Worm (Caenorhabditis elegans) whole organism, L4/young adult: ENCODE data around the gene R10H10.3.

Source experiments
- W03F9.2 ChIP-seq: fragments of 150-350 bp; optimal IDR thresholded peaks from 2 replicates; lab custom pipeline; 2014; ENCODE audit warnings: missing biosample characterization, missing genetic modification characterization
- dao-5 ChIP-seq: sonication (generic microtip); optimal IDR thresholded peaks from 2 replicates; lab custom pipeline; 2016; ENCODE audit warnings: missing genotype, missing genetic modification characterization, moderate library complexity, missing compliant biosample characterization
- him-1 ChIP-seq: sonication (generic microtip); optimal IDR thresholded peaks from 2 replicates; lab custom pipeline; 2016; ENCODE audit warnings: missing genotype, missing genetic modification reagents, missing genetic modification characterization, missing compliant biosample characterization

- TF ChIP-seq W03F9.2 (no peak), dao-5 (no peak), him-1 (tag; lab: Kevin White, UChicago) (no peak)
These were observed at the start of gene R10H10.3 for ce11 chrIV:10388263-10388662.
